Worm (Caenorhabditis elegans) whole organism, L4 larva: ENCODE measurements around the gene T05A7.7.

Source experiments
- F26F4.8 ChIP-seq: fragments of 200-800 bp; sonication (Bioruptor generic); conservative IDR thresholded peaks from 2 replicates; pipeline ENCODE4 v1.3.6; 2022; ENCODE audit warnings: missing genetic modification characterization, missing compliant biosample characterization
- F44E2.7 ChIP-seq: fragments of 200-800 bp; sonication (Bioruptor generic); IDR thresholded peaks from 2 replicates; pipeline ENCODE4 v2.1.2; 2022; ENCODE audit warnings: missing genetic modification characterization, missing compliant biosample characterization
- T20F7.1 ChIP-seq: fragments of 200-800 bp; sonication (Bioruptor generic); optimal IDR thresholded peaks from 2 replicates; lab custom pipeline; 2018; ENCODE audit warnings: mild to moderate bottlenecking, missing genetic modification characterization, missing compliant biosample characterization
- aly-2 ChIP-seq: sonication (generic microtip); optimal IDR thresholded peaks from 2 replicates; lab custom pipeline; 2018; ENCODE audit warnings: missing biosample characterization, missing genetic modification characterization
- ceh-20 ChIP-seq: fragments of 200-800 bp; sonication (Bioruptor generic); IDR thresholded peaks from 2 replicates; pipeline ENCODE4 v1.3.6; 2022; ENCODE audit warnings: missing genetic modification reagents, missing genetic modification characterization, missing compliant biosample characterization
- ceh-32 ChIP-seq: sonication (generic microtip); optimal IDR thresholded peaks from 2 replicates; lab custom pipeline; 2016; ENCODE audit warnings: mild to moderate bottlenecking, missing genetic modification characterization, missing compliant biosample characterization; ENCODE audit not compliant: poor library complexity
- ceh-62 ChIP-seq: sonication (generic microtip); optimal IDR thresholded peaks from 2 replicates; lab custom pipeline; 2017; ENCODE audit warnings: missing biosample characterization, missing genetic modification characterization
- ces-1 ChIP-seq: fragments of 150-350 bp; sonication (generic microtip); optimal IDR thresholded peaks from 4 replicates; lab custom pipeline; 2014; ENCODE audit warnings: missing biosample characterization, missing genetic modification reagents, missing genetic modification characterization
- daf-19 ChIP-seq: fragments of 200-800 bp; sonication (Bioruptor generic); conservative IDR thresholded peaks from 2 replicates; pipeline ENCODE4 v1.3.6; 2022; ENCODE audit warnings: missing genetic modification characterization, missing compliant biosample characterization
- dmd-6 ChIP-seq: fragments of 200-800 bp; sonication (Bioruptor generic); IDR thresholded peaks from 2 replicates; pipeline ENCODE4 v1.3.6; 2022; ENCODE audit warnings: missing genetic modification reagents, missing genetic modification characterization, missing compliant biosample characterization
- duxl-1 ChIP-seq: sonication (generic microtip); optimal IDR thresholded peaks from 2 replicates; lab custom pipeline; 2016; ENCODE audit warnings: mild to moderate bottlenecking, missing genetic modification characterization, moderate library complexity, missing compliant biosample characterization; ENCODE audit not compliant: poor library complexity
- dve-1 ChIP-seq: sonication (generic microtip); optimal IDR thresholded peaks from 2 replicates; lab custom pipeline; 2017; ENCODE audit warnings: antibody characterized with exemption, mild to moderate bottlenecking, missing genetic modification characterization, missing compliant biosample characterization; ENCODE audit not compliant: insufficient read depth
- fkh-10 ChIP-seq: fragments of 150-350 bp; optimal IDR thresholded peaks from 2 replicates; lab custom pipeline; 2014; ENCODE audit warnings: missing biosample characterization, missing genetic modification reagents, missing genetic modification characterization
- hlh-11 ChIP-seq: fragments of 200-800 bp; sonication (Bioruptor generic); optimal IDR thresholded peaks from 2 replicates; lab custom pipeline; 2018; ENCODE audit warnings: mild to moderate bottlenecking, missing genetic modification characterization, missing compliant biosample characterization
- hlh-30 ChIP-seq: sonication (generic microtip); optimal IDR thresholded peaks from 2 replicates; lab custom pipeline; 2017; ENCODE audit warnings: antibody characterized with exemption, mild to moderate bottlenecking, missing genetic modification characterization, missing compliant biosample characterization; ENCODE audit not compliant: insufficient read depth
- lin-38 ChIP-seq: fragments of 200-800 bp; sonication (Bioruptor generic); IDR thresholded peaks from 2 replicates; pipeline ENCODE4 v1.3.6; 2022; ENCODE audit warnings: missing genetic modification reagents, missing genetic modification characterization, missing compliant biosample characterization
- lir-3 ChIP-seq: sonication (generic microtip); optimal IDR thresholded peaks from 2 replicates; lab custom pipeline; 2016; ENCODE audit warnings: mild to moderate bottlenecking, missing genetic modification characterization, missing compliant biosample characterization
- lsy-2 ChIP-seq, 2 experiments: fragments of 150-350 bp in 1 of 2; sonication (generic microtip) in 1 of 2; optimal IDR thresholded peaks; 2 replicates each; lab custom pipeline; 2014 to 2017; ENCODE audit warnings: missing biosample characterization in 2 of 2, missing genetic modification characterization in 2 of 2
- madf-9 ChIP-seq: fragments of 200-800 bp; sonication (Bioruptor generic); conservative IDR thresholded peaks from 2 replicates; pipeline ENCODE4 v1.3.6; 2022; ENCODE audit warnings: missing genetic modification reagents, missing genetic modification characterization, missing compliant biosample characterization
- mdl-1 ChIP-seq, 2 experiments: fragments of 150-350 bp in 1 of 2; sonication (generic microtip) in 1 of 2; optimal IDR thresholded peaks; 2 replicates each; lab custom pipeline; 2014 to 2017; ENCODE audit warnings: missing biosample characterization in 2 of 2, missing genetic modification characterization in 2 of 2
- mdt-29 ChIP-seq: fragments of 200-800 bp; sonication (Bioruptor generic); IDR thresholded peaks from 2 replicates; pipeline ENCODE4 v1.3.6; 2022; ENCODE audit warnings: missing genetic modification reagents, missing genetic modification characterization, missing compliant biosample characterization
- mep-1 ChIP-seq: fragments of 150-350 bp; sonication (generic microtip); optimal IDR thresholded peaks from 3 replicates; lab custom pipeline; 2014; ENCODE audit warnings: missing biosample characterization, missing genetic modification characterization
- mxl-2 ChIP-seq: fragments of 200-800 bp; sonication (Bioruptor generic); conservative IDR thresholded peaks from 2 replicates; pipeline ENCODE4 v1.3.6; 2022; ENCODE audit warnings: missing genetic modification reagents, missing genetic modification characterization, missing compliant biosample characterization
- nhr-10 ChIP-seq: fragments of 150-350 bp; optimal IDR thresholded peaks from 2 replicates; lab custom pipeline; 2014; ENCODE audit warnings: missing biosample characterization, missing genetic modification characterization
- nhr-25 ChIP-seq: sonication (generic microtip); optimal IDR thresholded peaks from 2 replicates; lab custom pipeline; 2017; ENCODE audit warnings: missing genetic modification characterization, mild to moderate bottlenecking, missing compliant biosample characterization, antibody characterized with exemption, moderate library complexity, borderline replicate concordance; ENCODE audit not compliant: insufficient read depth
- nhr-28 ChIP-seq: fragments of 150-350 bp; optimal IDR thresholded peaks from 2 replicates; lab custom pipeline; 2014; ENCODE audit warnings: missing biosample characterization, missing genetic modification characterization
- nhr-76 ChIP-seq: fragments of 150-350 bp; optimal IDR thresholded peaks from 2 replicates; lab custom pipeline; 2014; ENCODE audit warnings: missing biosample characterization, missing genetic modification characterization
- php-3 ChIP-seq: fragments of 200-800 bp; sonication (Bioruptor generic); IDR thresholded peaks from 2 replicates; pipeline ENCODE4 v1.3.6; 2022; ENCODE audit warnings: missing genetic modification reagents, missing genetic modification characterization, missing compliant biosample characterization
- saeg-2 ChIP-seq: fragments of 200-800 bp; sonication (Bioruptor generic); IDR thresholded peaks from 2 replicates; pipeline ENCODE4 v1.3.6; 2022; ENCODE audit warnings: missing genetic modification reagents, missing genetic modification characterization, missing compliant biosample characterization
- sdz-12 ChIP-seq: fragments of 200-800 bp; sonication (Bioruptor generic); optimal IDR thresholded peaks from 2 replicates; lab custom pipeline; 2018; ENCODE audit warnings: mild to moderate bottlenecking, missing genetic modification characterization, missing compliant biosample characterization
- set-16 ChIP-seq: fragments of 200-800 bp; sonication (Bioruptor generic); IDR thresholded peaks from 2 replicates; pipeline ENCODE4 v1.3.6; 2022; ENCODE audit warnings: missing genetic modification reagents, missing genetic modification characterization, missing compliant biosample characterization
- snpc-1.2 ChIP-seq: fragments of 200-800 bp; sonication (Bioruptor generic); IDR thresholded peaks from 2 replicates; pipeline ENCODE4 v1.3.6; 2022; ENCODE audit warnings: missing genetic modification reagents, missing genetic modification characterization, missing compliant biosample characterization
- snpc-4 ChIP-seq: fragments of 150-350 bp; optimal IDR thresholded peaks from 2 replicates; lab custom pipeline; 2014; ENCODE audit warnings: missing biosample characterization, missing genetic modification characterization
- spr-3 ChIP-seq: fragments of 200-800 bp; sonication (Bioruptor generic); optimal IDR thresholded peaks from 2 replicates; lab custom pipeline; 2018; ENCODE audit warnings: mild to moderate bottlenecking, missing genetic modification characterization, missing compliant biosample characterization
- vab-7 ChIP-seq: fragments of 200-800 bp; sonication (Bioruptor generic); IDR thresholded peaks from 2 replicates; pipeline ENCODE4 v1.3.6; 2022; ENCODE audit warnings: missing genetic modification reagents, missing genetic modification characterization, missing compliant biosample characterization
- zfp-3 ChIP-seq: fragments of 200-800 bp; sonication (Bioruptor generic); conservative IDR thresholded peaks from 2 replicates; pipeline ENCODE4 v1.3.6; 2022; ENCODE audit warnings: missing genetic modification reagents, missing genetic modification characterization, missing compliant biosample characterization
- zip-2 ChIP-seq: fragments of 150-350 bp; optimal IDR thresholded peaks from 2 replicates; lab custom pipeline; 2014; ENCODE audit warnings: missing biosample characterization, missing genetic modification characterization
- ztf-11 ChIP-seq: fragments of 150-350 bp; optimal IDR thresholded peaks from 2 replicates; lab custom pipeline; 2014; ENCODE audit warnings: missing biosample characterization, missing genetic modification characterization

Gene T05A7.7

DNA sequence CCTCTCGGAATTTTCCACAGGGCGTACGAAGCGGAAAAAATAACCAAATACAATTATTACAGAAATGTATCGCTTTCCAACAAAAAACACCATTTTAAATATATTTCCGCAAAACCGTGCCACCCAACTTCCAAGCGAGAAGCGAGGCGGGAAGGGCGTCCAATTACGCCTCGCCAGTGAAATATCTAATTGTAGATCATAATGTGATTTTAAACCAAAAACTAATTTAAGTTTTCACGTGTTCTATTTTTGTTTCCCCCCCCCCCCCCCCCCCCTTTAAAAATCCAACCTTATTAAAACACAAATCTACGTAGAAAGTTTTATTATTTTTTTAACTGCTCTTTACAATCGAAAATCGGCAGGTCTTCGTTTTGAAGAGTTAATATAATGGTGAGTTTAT is 8.2 kb upstream of the T05A7.7 start, which contains the start of gene F10G7.12 (continued):
- no peak for TF ChIP-seq fkh-10 (GFP tag; lab: Kevin White, UChicago)
- TF ChIP-seq, all 104 proteins: peak for 0

DNA sequence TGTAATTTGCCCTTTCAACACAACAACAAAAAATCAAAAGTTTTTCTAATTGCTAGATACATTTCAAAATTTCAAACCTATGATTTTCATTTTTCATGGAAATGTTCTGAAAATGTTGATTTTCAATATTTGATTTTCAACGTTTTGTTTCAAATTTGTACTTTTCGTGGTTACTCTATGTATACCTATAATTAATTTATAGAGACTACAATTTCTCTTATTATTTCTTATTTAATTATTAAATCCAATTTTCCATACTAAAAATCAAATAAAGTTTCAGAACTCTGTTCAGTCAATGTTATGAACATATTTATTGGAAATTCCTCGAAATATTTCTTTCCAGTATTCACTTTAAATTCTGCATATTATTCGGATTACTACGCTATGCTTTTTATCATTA is 5.7 kb upstream of the T05A7.7 start, which contains the start of gene sre-39:
sre-39 (plus strand) TSS at position 301 of the 400 bp plus-strand sequence.
- TF ChIP-seq vab-7 (GFP tag; lab: Robert Waterston, UW): no peak
- TF ChIP-seq lin-38 (GFP tag; lab: Robert Waterston, UW): no peak
- no peak for TF ChIP-seq nhr-76
- TF ChIP-seq set-16: no peak
- TF ChIP-seq nhr-28 (tag; lab: Kevin White, UChicago): no peak
- no peak for TF ChIP-seq T20F7.1 (GFP tag; lab: Kevin White, UChicago)
- no peak for TF ChIP-seq mdl-1 (tag; optimal IDR thresholded peaks at IDR 0.05; lab: Kevin White, UChicago)
- no peak for TF ChIP-seq snpc-4
- TF ChIP-seq ces-1 (GFP tag; lab: Kevin White, UChicago): no peak
- TF ChIP-seq madf-9 (GFP tag; lab: Robert Waterston, UW): no peak
- TF ChIP-seq spr-3: no peak
- no peak for TF ChIP-seq mxl-2 (GFP tag; lab: Robert Waterston, UW)
- TF ChIP-seq saeg-2 (GFP tag; lab: Robert Waterston, UW): no peak
- no peak for TF ChIP-seq zfp-3 (GFP tag; lab: Robert Waterston, UW)
- no peak for TF ChIP-seq snpc-1.2 (GFP tag; lab: Robert Waterston, UW)
- TF ChIP-seq hlh-30 (tag; lab: Kevin White, UChicago): no peak
- no peak for TF ChIP-seq mep-1 (tag; lab: Kevin White, UChicago)
- TF ChIP-seq ztf-11: no peak
- no peak for TF ChIP-seq mdt-29
- TF ChIP-seq aly-2 (tag; lab: Kevin White, UChicago): no peak
- TF ChIP-seq, all 104 proteins: peak for 0

DNA sequence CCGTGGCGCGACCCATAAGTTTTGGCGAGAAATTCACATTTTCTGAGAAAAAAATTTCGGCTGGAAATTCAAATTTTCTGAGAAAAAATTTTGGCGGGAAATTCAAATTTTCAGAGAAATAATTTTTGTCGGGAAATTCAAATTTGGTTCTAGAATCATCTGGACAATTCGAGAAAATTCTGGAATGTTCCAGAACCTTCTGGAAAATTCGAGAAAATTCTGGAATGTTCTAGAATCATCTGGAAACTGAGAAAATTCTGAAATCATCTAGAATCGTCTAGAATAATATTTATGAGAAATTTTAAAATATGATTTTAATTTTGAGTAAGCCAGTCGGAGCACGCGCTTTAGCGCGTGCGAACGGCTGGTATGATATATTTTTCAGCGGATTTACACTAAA is 3.6 kb upstream of the T05A7.7 start:
- TF ChIP-seq daf-19 (GFP tag; lab: Robert Waterston, UW) (no peak), T20F7.1 (GFP tag; lab: Kevin White, UChicago) (no peak), ceh-32 (tag; lab: Kevin White, UChicago) (no peak), aly-2 (tag; lab: Kevin White, UChicago) (no peak), madf-9 (GFP tag; lab: Robert Waterston, UW) (no peak), php-3 (GFP tag; lab: Robert Waterston, UW) (no peak), F26F4.8 (GFP tag; lab: Robert Waterston, UW) (no peak), nhr-25 (no peak), lir-3 (tag; lab: Kevin White, UChicago) (no peak), nhr-28 (tag; lab: Kevin White, UChicago) (no peak)

DNA sequence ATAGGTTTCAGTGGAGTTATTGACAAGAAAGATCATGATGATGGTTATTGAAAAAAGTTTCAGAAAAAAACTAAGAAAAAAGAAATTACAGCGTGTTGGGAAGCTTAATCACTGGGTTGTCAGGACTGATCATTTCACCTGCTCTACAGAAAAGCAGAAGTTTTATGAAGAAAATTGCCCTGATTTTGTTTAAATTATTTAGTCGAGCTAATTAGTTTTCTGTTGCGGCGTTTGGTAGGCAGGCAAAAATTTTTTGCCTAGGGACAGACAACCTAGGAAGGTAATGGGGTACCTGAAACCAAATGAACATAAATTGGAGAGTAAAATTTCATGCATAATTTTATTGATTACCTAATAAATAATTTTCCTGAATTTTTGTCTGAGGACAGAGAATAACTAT is 2.4 kb upstream of the T05A7.7 start, which contains the start of gene sre-40:
sre-40 (minus strand) TSS at position 101 of the 400 bp plus-strand sequence.
- TF ChIP-seq saeg-2 (GFP tag; lab: Robert Waterston, UW) (no peak), madf-9 (GFP tag; lab: Robert Waterston, UW) (no peak), ceh-62 (tag; lab: Kevin White, UChicago) (no peak), zip-2 (tag; lab: Kevin White, UChicago) (no peak), sdz-12 (no peak), ces-1 (GFP tag; lab: Kevin White, UChicago) (no peak), mdl-1 (tag; optimal IDR thresholded peaks at IDR 0.05; lab: Kevin White, UChicago) (no peak), dve-1 (tag; lab: Kevin White, UChicago) (no peak), ztf-11 (no peak), F44E2.7 (GFP tag; lab: Robert Waterston, UW) (no peak), duxl-1 (no peak), hlh-11 (tag; lab: Kevin White, UChicago) (no peak), hlh-30 (tag; lab: Kevin White, UChicago) (no peak), ceh-20 (GFP tag; lab: Robert Waterston, UW) (no peak), nhr-25 (no peak), nhr-10 (tag; lab: Kevin White, UChicago) (no peak), dmd-6 (GFP tag; lab: Robert Waterston, UW) (no peak), lsy-2 (tag; optimal IDR thresholded peaks at IDR 0.05; lab: Kevin White, UChicago) (no peak)
